Worm (Caenorhabditis elegans) whole organism, mixed stage, embryonic: Measurements from ENCODE around the gene fbxa-151.
"Not testable (repeated sequence)": the region's sequence is repeated elsewhere in the genome, so short reads cannot be mapped to it uniquely, and the experiment has no call there.

Experiments
- M03D4.4 ChIP-seq: sonication (generic microtip); optimal IDR thresholded peaks from 2 replicates; lab custom pipeline; 2017; ENCODE audit warnings: mild to moderate bottlenecking, missing genetic modification characterization, missing compliant biosample characterization
- blmp-1 ChIP-seq: fragments of 150-350 bp; optimal IDR thresholded peaks from 2 replicates; lab custom pipeline; 2014; ENCODE audit warnings: missing biosample characterization, missing genetic modification characterization
- lin-13 ChIP-seq: fragments of 150-350 bp; optimal IDR thresholded peaks from 2 replicates; lab custom pipeline; 2014; ENCODE audit warnings: missing biosample characterization, missing genetic modification characterization
- mep-1 ChIP-seq: fragments of 150-350 bp; optimal IDR thresholded peaks from 2 replicates; lab custom pipeline; 2017; ENCODE audit warnings: missing biosample characterization, missing genetic modification reagents, missing genetic modification characterization, inconsistent platforms
- nhr-12 ChIP-seq: fragments of 150-350 bp; optimal IDR thresholded peaks from 2 replicates; lab custom pipeline; 2014; ENCODE audit warnings: missing biosample characterization, missing genetic modification characterization
- nhr-237 ChIP-seq: fragments of 150-350 bp; optimal IDR thresholded peaks from 2 replicates; lab custom pipeline; 2014; ENCODE audit warnings: missing biosample characterization, missing genetic modification characterization
- nhr-76 ChIP-seq: sonication (generic microtip); optimal IDR thresholded peaks from 2 replicates; lab custom pipeline; 2017; ENCODE audit warnings: missing biosample characterization, missing genetic modification characterization
- snpc-4 ChIP-seq: fragments of 150-350 bp; optimal IDR thresholded peaks from 2 replicates; lab custom pipeline; 2014; ENCODE audit warnings: missing biosample characterization, missing genetic modification characterization
- unc-39 ChIP-seq: fragments of 150-350 bp; optimal IDR thresholded peaks from 2 replicates; lab custom pipeline; 2014; ENCODE audit warnings: missing biosample characterization, missing genetic modification characterization
- unc-62 ChIP-seq: fragments of 150-350 bp; optimal IDR thresholded peaks from 2 replicates; lab custom pipeline; 2014; ENCODE audit warnings: missing biosample characterization, missing genetic modification reagents, missing genetic modification characterization

DNA sequence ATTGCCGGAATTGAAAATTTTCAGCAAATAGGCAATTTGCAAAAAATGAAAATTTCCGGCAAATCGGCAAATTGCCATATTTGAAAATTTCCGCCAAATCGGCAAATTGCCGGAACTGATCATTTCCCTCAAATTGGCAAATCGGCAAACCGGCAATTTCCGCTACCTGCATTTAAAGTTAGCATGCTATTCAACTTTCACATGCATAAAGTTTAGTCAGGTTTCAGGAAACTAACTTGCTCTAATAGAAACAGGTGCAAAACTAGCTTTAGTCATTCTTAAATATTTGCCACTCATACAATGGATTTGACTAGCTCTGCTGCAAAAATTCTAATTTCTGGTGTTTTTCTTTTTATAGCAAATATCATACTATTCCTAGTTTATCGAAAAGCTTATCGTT lies 3.0 kb downstream of the fbxa-151 start, which contains the start of gene srz-9:
- not testable (repeated sequence) for TF ChIP-seq lin-13 (tag; lab: Kevin White, UChicago); nhr-12 (tag; lab: Kevin White, UChicago); blmp-1; M03D4.4; mep-1 (tag; lab: Kevin White, UChicago); nhr-237 (tag; lab: Kevin White, UChicago); unc-62 (GFP tag; lab: Kevin White, UChicago); snpc-4 (tag; lab: Kevin White, UChicago); nhr-76; unc-39
